ENCODE assay signal across 1 worm cellular context in genomic region chrX:2891141-2891739, ce11.
TF ChIP-seq lines count a peak whose summit lies in the region.

TSS of gene B0410.3 (minus strand) at chrX:2891491.

TF ChIP-seq in whole organism, L1 larva, 84 proteins besides CTCF, POLR2A, EP300 and RAD21 (continued from another document):
- TF ChIP-seq pag-3 (tag; optimal IDR thresholded peaks at IDR 0.05; lab: Kevin White, UChicago; ENCODE audit: borderline replicate concordance, insufficient read depth): no peak
- no peak for TF ChIP-seq mab-9 (GFP tag; IDR thresholded peaks at IDR 0.05; lab: Robert Waterston, UW)
- TF ChIP-seq nhr-76 (tag; optimal IDR thresholded peaks at IDR 0.05; lab: Kevin White, UChicago): no peak
- peak; percentile 5 for TF ChIP-seq jun-1 (tag; optimal IDR thresholded peaks at IDR 0.05; lab: Kevin White, UChicago)
- no peak for TF ChIP-seq aly-2 (tag; optimal IDR thresholded peaks at IDR 0.05; lab: Kevin White, UChicago)
- no peak for TF ChIP-seq nhr-237 (tag; optimal IDR thresholded peaks at IDR 0.05; lab: Kevin White, UChicago)
- TF ChIP-seq nhr-71 (tag; optimal IDR thresholded peaks at IDR 0.05; lab: Kevin White, UChicago): peak; percentile 86
- TF ChIP-seq dpl-1 (GFP tag; optimal IDR thresholded peaks at IDR 0.05; lab: Kevin White, UChicago): peak in 1 of 3 experiments; percentile 7
- TF ChIP-seq Y116A8C.19 (tag; optimal IDR thresholded peaks at IDR 0.05; lab: Kevin White, UChicago; ENCODE audit: borderline replicate concordance): no peak
- TF ChIP-seq lin-15B (tag; optimal IDR thresholded peaks at IDR 0.05; lab: Kevin White, UChicago): no peak
- peak; percentile 7 to 60 for TF ChIP-seq lin-35 (GFP tag; optimal IDR thresholded peaks at IDR 0.05; lab: Kevin White, UChicago)
- no peak for TF ChIP-seq fkh-4 (tag; optimal IDR thresholded peaks at IDR 0.05; lab: Kevin White, UChicago; ENCODE audit: borderline replicate concordance)
- no peak for TF ChIP-seq ets-5 (GFP tag; IDR thresholded peaks at IDR 0.05; lab: Robert Waterston, UW)
- no peak for TF ChIP-seq hpl-2 (GFP tag; optimal IDR thresholded peaks at IDR 0.05; lab: Kevin White, UChicago)
- no peak for TF ChIP-seq nhr-28 (tag; optimal IDR thresholded peaks at IDR 0.05; lab: Kevin White, UChicago)
- no peak for TF ChIP-seq elt-2 (tag; optimal IDR thresholded peaks at IDR 0.05; lab: Kevin White, UChicago)
- TF ChIP-seq nhr-19 (GFP tag; conservative IDR thresholded peaks at IDR 0.05; lab: Robert Waterston, UW): peak; percentile 74
- TF ChIP-seq hlh-17 (GFP tag; optimal IDR thresholded peaks at IDR 0.05; lab: Kevin White, UChicago; ENCODE audit: borderline replicate concordance): no peak
- TF ChIP-seq nhr-84 (tag; optimal IDR thresholded peaks at IDR 0.05; lab: Kevin White, UChicago): no peak
- TF ChIP-seq ceh-88 (GFP tag; IDR thresholded peaks at IDR 0.05; lab: Robert Waterston, UW): no peak
- no peak for TF ChIP-seq lin-39 (tag; optimal IDR thresholded peaks at IDR 0.05; lab: Kevin White, UChicago)
- TF ChIP-seq vab-15 (tag; optimal IDR thresholded peaks at IDR 0.05; lab: Kevin White, UChicago): peak; percentile 67
- TF ChIP-seq alr-1 (tag; optimal IDR thresholded peaks at IDR 0.05; lab: Kevin White, UChicago; ENCODE audit: borderline replicate concordance): no peak
- no peak for TF ChIP-seq skn-1 (tag; optimal IDR thresholded peaks at IDR 0.05; lab: Kevin White, UChicago)
- TF ChIP-seq sptf-1 (tag; optimal IDR thresholded peaks at IDR 0.05; lab: Kevin White, UChicago): no peak
- no peak for TF ChIP-seq unc-62 (GFP tag; optimal IDR thresholded peaks at IDR 0.05; lab: Kevin White, UChicago)
- TF ChIP-seq ces-1 (GFP tag; optimal IDR thresholded peaks at IDR 0.05; lab: Kevin White, UChicago): no peak
- peak; percentile 66 for TF ChIP-seq unc-130 (tag; optimal IDR thresholded peaks at IDR 0.05; lab: Kevin White, UChicago)
- TF ChIP-seq snpc-4 (tag; optimal IDR thresholded peaks at IDR 0.05; lab: Kevin White, UChicago): no peak
- TF ChIP-seq unc-86 (tag; optimal IDR thresholded peaks at IDR 0.05; lab: Kevin White, UChicago): no peak
- no peak for TF ChIP-seq C04F5.9 (tag; optimal IDR thresholded peaks at IDR 0.05; lab: Kevin White, UChicago)
- TF ChIP-seq isw-1 (GFP tag; IDR thresholded peaks at IDR 0.05; lab: Robert Waterston, UW): no peak
- no peak for TF ChIP-seq ceh-90 (tag; optimal IDR thresholded peaks at IDR 0.05; lab: Kevin White, UChicago)
- TF ChIP-seq C34B4.2 (tag; optimal IDR thresholded peaks at IDR 0.05; lab: Kevin White, UChicago): no peak
- TF ChIP-seq efl-3 (GFP tag; optimal IDR thresholded peaks at IDR 0.05; lab: Kevin White, UChicago): no peak
- no peak for TF ChIP-seq lin-13 (GFP tag; optimal IDR thresholded peaks at IDR 0.05; lab: Kevin White, UChicago)
- no peak for TF ChIP-seq ztf-11 (tag; optimal IDR thresholded peaks at IDR 0.05; lab: Kevin White, UChicago)
- peak; percentile 78 for TF ChIP-seq snu-23 (GFP tag; optimal IDR thresholded peaks at IDR 0.05; lab: Kevin White, UChicago)
